Fruit fly (Drosophila melanogaster): Measurements from ENCODE around the gene Tm2.

dm6 chr3R:15332994-15333393 lies 23.0 kb downstream of the Tm2 start, which contains the start of the genes Fkbp39 and Cyfip:
- TF ChIP-seq CG4424 (GFP tag; optimal IDR thresholded peaks at IDR 0.05): no peak
- no peak for TF ChIP-seq CG12769 (tag; optimal IDR thresholded peaks at IDR 0.05)
- TF ChIP-seq CG4617 (GFP tag; optimal IDR thresholded peaks at IDR 0.05; ENCODE audit: borderline replicate concordance): peak; percentile 98
- no peak for TF ChIP-seq CG4328 (GFP tag; optimal IDR thresholded peaks at IDR 0.05)
- no peak for TF ChIP-seq Lpt (GFP tag; optimal IDR thresholded peaks at IDR 0.05)
- TF ChIP-seq ttk (GFP tag; IDR thresholded peaks at IDR 0.05): no peak
- TF ChIP-seq pb (GFP tag; optimal IDR thresholded peaks at IDR 0.05): no peak
- peak; percentile 90 for TF ChIP-seq Bgb (GFP tag; IDR thresholded peaks at IDR 0.05; ENCODE audit: partially characterized antibody)
- no peak for TF ChIP-seq h (optimal IDR thresholded peaks at IDR 0.05)
- no peak for TF ChIP-seq CG14965 (GFP tag; optimal IDR thresholded peaks at IDR 0.05; ENCODE audit: borderline replicate concordance)
